Fruit fly (Drosophila melanogaster) S2 (cell line): ENCODE data around the gene Josd.

Source experiments
- CG8478 ChIP-seq: fragments of >200 bp; optimal IDR thresholded peaks from 2 replicates; lab custom pipeline; 2018
- CTCF ChIP-seq, 2 experiments: fragments of >200 bp; optimal IDR thresholded peaks; 2 replicates each; lab custom pipeline; 2018

DNA sequence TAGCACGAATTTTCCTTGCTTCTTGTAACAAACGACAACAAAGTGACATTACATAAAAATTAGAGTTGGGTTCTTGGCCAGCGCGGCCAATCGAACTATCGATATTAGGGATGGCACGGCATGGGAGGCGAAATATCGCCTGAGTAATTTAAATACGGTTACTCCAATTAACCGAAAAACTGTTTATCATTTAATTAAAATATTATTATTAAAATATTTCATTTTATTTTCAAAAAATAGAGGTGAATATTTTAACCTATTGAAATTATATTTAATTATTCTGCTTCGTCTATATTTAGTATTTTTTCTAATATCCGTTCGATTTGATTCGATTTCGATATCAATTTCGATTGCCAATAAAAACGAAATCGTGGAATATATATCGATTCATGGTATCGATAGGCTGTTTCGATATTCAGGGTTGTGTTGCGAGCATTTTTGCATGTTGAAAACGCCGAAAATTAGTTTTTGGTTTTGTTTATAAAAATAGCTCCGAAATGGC lies 5.5 kb upstream of the Josd start, which contains the start of the genes Rbcn-3A and Spx:
- no peak for TF ChIP-seq CG8478
- TF ChIP-seq CTCF (optimal IDR thresholded peaks at IDR 0.05; lab: Kevin White, UChicago), result no peak
